Worm (Caenorhabditis elegans): ENCODE results near the gene K09F6.11.

The K09F6.11 gene

ce11 chrII:2320097-2320496, 40.2 kb downstream of the K09F6.11 start, which contains the start of gene ZK1240.3:
Gene ZK1240.3, plus strand, starts transcription at chrII:2320334.
- TF ChIP-seq B0310.2 (tag; optimal IDR thresholded peaks at IDR 0.05): no peak
- TF ChIP-seq ceh-36 (tag; optimal IDR thresholded peaks at IDR 0.05): no peak
- TF ChIP-seq hmbx-1 (tag; optimal IDR thresholded peaks at IDR 0.05): no peak
- no peak for TF ChIP-seq ceh-13 (GFP tag; optimal IDR thresholded peaks at IDR 0.05)
- TF ChIP-seq scrt-1 (GFP tag; IDR thresholded peaks at IDR 0.05): no peak

ce11 chrII:2322857-2323518, 43.0 kb downstream of the K09F6.11 start, which contains the start of the genes ZK1240.6 and ZK1240.2:
Gene ZK1240.6, minus strand, starts transcription at chrII:2322907.
Gene ZK1240.2, plus strand, starts transcription at chrII:2323376.
- TF ChIP-seq F13C5.2 (tag; optimal IDR thresholded peaks at IDR 0.05) (no peak), ceh-13 (GFP tag; optimal IDR thresholded peaks at IDR 0.05) (no peak), tbx-37 (GFP tag; conservative IDR thresholded peaks at IDR 0.05) (no peak), ets-7 (tag; optimal IDR thresholded peaks at IDR 0.05) (no peak), hmg-4 (GFP tag; optimal IDR thresholded peaks at IDR 0.05) (no peak), tra-4 (tag; optimal IDR thresholded peaks at IDR 0.05) (no peak)

- TF ChIP-seq hmbx-1 (tag; optimal IDR thresholded peaks at IDR 0.05) (no peak), hnd-1 (tag; optimal IDR thresholded peaks at IDR 0.05) (no peak), tbx-11 (GFP tag; IDR thresholded peaks at IDR 0.05) (no peak), scrt-1 (GFP tag; IDR thresholded peaks at IDR 0.05) (no peak), ceh-13 (GFP tag; optimal IDR thresholded peaks at IDR 0.05) (no peak), tra-4 (tag; optimal IDR thresholded peaks at IDR 0.05) (no peak), ets-7 (tag; optimal IDR thresholded peaks at IDR 0.05) (no peak), sea-1 (GFP tag; conservative IDR thresholded peaks at IDR 0.05) (no peak), tbx-37 (GFP tag; conservative IDR thresholded peaks at IDR 0.05) (no peak), hmg-4 (GFP tag; optimal IDR thresholded peaks at IDR 0.05) (no peak), F13C5.2 (tag; optimal IDR thresholded peaks at IDR 0.05) (no peak), B0310.2 (tag; optimal IDR thresholded peaks at IDR 0.05) (no peak), ama-1 (optimal IDR thresholded peaks at IDR 0.05) (no peak), flt-1 (GFP tag; IDR thresholded peaks at IDR 0.05) (no peak), aly-1 (tag; optimal IDR thresholded peaks at IDR 0.05) (no peak)
Observed at ce11 chrII:2324956-2325355, 45.0 kb downstream of the K09F6.11 start, which contains the start of gene ZK1240.11. Gene ZK1240.11, plus strand, starts transcription at chrII:2325256.

ce11 chrII:2328963-2329442, 49.1 kb downstream of the K09F6.11 start, which contains the start of the genes ZK1240.8 and ZK1240.1:
Gene ZK1240.8, minus strand, starts transcription at chrII:2329063.
Gene ZK1240.1, plus strand, starts transcription at chrII:2329392.
- no peak for TF ChIP-seq tbx-11 (GFP tag; IDR thresholded peaks at IDR 0.05)
- no peak for TF ChIP-seq tbx-37 (GFP tag; conservative IDR thresholded peaks at IDR 0.05)
- TF ChIP-seq ets-7 (tag; optimal IDR thresholded peaks at IDR 0.05): no peak
- no peak for TF ChIP-seq tra-4 (tag; optimal IDR thresholded peaks at IDR 0.05)
- TF ChIP-seq ceh-36 (tag; optimal IDR thresholded peaks at IDR 0.05): no peak
- no peak for TF ChIP-seq aly-1 (tag; optimal IDR thresholded peaks at IDR 0.05)
- no peak for TF ChIP-seq hnd-1 (tag; optimal IDR thresholded peaks at IDR 0.05)
- no peak for TF ChIP-seq sea-1 (GFP tag; conservative IDR thresholded peaks at IDR 0.05)
- TF ChIP-seq hmg-4 (GFP tag; optimal IDR thresholded peaks at IDR 0.05): no peak
- TF ChIP-seq ceh-13 (GFP tag; optimal IDR thresholded peaks at IDR 0.05): no peak
- TF ChIP-seq pes-1 (GFP tag; IDR thresholded peaks at IDR 0.05): no peak
- TF ChIP-seq scrt-1 (GFP tag; IDR thresholded peaks at IDR 0.05): no peak
- TF ChIP-seq flt-1 (GFP tag; IDR thresholded peaks at IDR 0.05): no peak
- TF ChIP-seq F13C5.2 (tag; optimal IDR thresholded peaks at IDR 0.05): no peak
- no peak for TF ChIP-seq ama-1 (optimal IDR thresholded peaks at IDR 0.05)
- TF ChIP-seq B0310.2 (tag; optimal IDR thresholded peaks at IDR 0.05): no peak
- no peak for TF ChIP-seq hmbx-1 (tag; optimal IDR thresholded peaks at IDR 0.05)
